Worm (Caenorhabditis elegans) whole organism, L4/young adult: ENCODE measurements around the gene T28F3.9.

Experiments used
- W03F9.2 ChIP-seq: fragments of 150-350 bp; optimal IDR thresholded peaks from 2 replicates; lab custom pipeline; 2014; ENCODE audit warnings: missing biosample characterization, missing genetic modification characterization
- dao-5 ChIP-seq: sonication (generic microtip); optimal IDR thresholded peaks from 2 replicates; lab custom pipeline; 2016; ENCODE audit warnings: missing genotype, missing genetic modification characterization, moderate library complexity, missing compliant biosample characterization
- him-1 ChIP-seq: sonication (generic microtip); optimal IDR thresholded peaks from 2 replicates; lab custom pipeline; 2016; ENCODE audit warnings: missing genotype, missing genetic modification reagents, missing genetic modification characterization, missing compliant biosample characterization

ce11 chrIV:17276705-17277458 lies 31.4 kb upstream of the T28F3.9 start, which contains the start of gene clec-196:
- TF ChIP-seq dao-5 (no peak), W03F9.2 (tag; lab: Kevin White, UChicago) (no peak), him-1 (tag; lab: Kevin White, UChicago) (no peak)
